Worm (Caenorhabditis elegans) whole organism, young adult: Measurements from ENCODE around the gene Y51H7C.1.

Experiments
- B0019.2 ChIP-seq: fragments of 200-800 bp; sonication (Bioruptor generic); conservative IDR thresholded peaks from 2 replicates; pipeline ENCODE4 v1.3.6; 2022; ENCODE audit warnings: missing genetic modification reagents, missing genetic modification characterization, missing compliant biosample characterization
- C17E4.6 ChIP-seq: fragments of 200-800 bp; sonication (Bioruptor generic); IDR thresholded peaks from 2 replicates; pipeline ENCODE4 v1.3.6; 2022; ENCODE audit warnings: missing genetic modification reagents, missing genetic modification characterization, missing compliant biosample characterization
- F55B11.4 ChIP-seq: sonication (generic microtip); optimal IDR thresholded peaks from 2 replicates; lab custom pipeline; 2016; ENCODE audit warnings: missing compliant biosample characterization, missing genetic modification characterization, borderline replicate concordance; ENCODE audit not compliant: insufficient read depth
- aptf-2 ChIP-seq: fragments of 200-800 bp; sonication (Bioruptor generic); conservative IDR thresholded peaks from 2 replicates; pipeline ENCODE4 v1.3.6; 2022; ENCODE audit warnings: missing genetic modification reagents, missing genetic modification characterization, missing compliant biosample characterization
- ceh-91 ChIP-seq: fragments of 200-800 bp; sonication (Bioruptor generic); IDR thresholded peaks from 2 replicates; pipeline ENCODE4 v1.3.6; 2022; ENCODE audit warnings: missing genetic modification reagents, missing genetic modification characterization, missing compliant biosample characterization
- egl-44 ChIP-seq: fragments of 200-800 bp; sonication (Bioruptor generic); IDR thresholded peaks from 2 replicates; pipeline ENCODE4 v1.3.6; 2022; ENCODE audit warnings: missing genetic modification reagents, missing genetic modification characterization, missing compliant biosample characterization
- him-1 ChIP-seq: sonication (generic microtip); optimal IDR thresholded peaks from 2 replicates; lab custom pipeline; 2016; ENCODE audit warnings: missing genotype, missing genetic modification reagents, missing genetic modification characterization, missing compliant biosample characterization
- hlh-12 ChIP-seq: sonication (generic microtip); optimal IDR thresholded peaks from 2 replicates; lab custom pipeline; 2016; ENCODE audit warnings: missing genetic modification characterization, missing compliant biosample characterization
- lag-1 ChIP-seq: fragments of 200-800 bp; sonication (Bioruptor generic); IDR thresholded peaks from 2 replicates; pipeline ENCODE4 v1.3.6; 2022; ENCODE audit warnings: missing genetic modification reagents, missing genetic modification characterization, missing compliant biosample characterization
- lir-1 ChIP-seq: fragments of 200-800 bp; sonication (Bioruptor generic); conservative IDR thresholded peaks from 2 replicates; pipeline ENCODE4 v1.3.6; 2022; ENCODE audit warnings: missing genetic modification reagents, missing genetic modification characterization, missing compliant biosample characterization
- madf-6 ChIP-seq: fragments of 200-800 bp; sonication (Bioruptor generic); IDR thresholded peaks from 2 replicates; pipeline ENCODE4 v1.3.6; 2022; ENCODE audit warnings: missing genetic modification reagents, missing genetic modification characterization, missing compliant biosample characterization
- mcd-1 ChIP-seq: fragments of 200-800 bp; sonication (Bioruptor generic); IDR thresholded peaks from 2 replicates; pipeline ENCODE4 v1.3.6; 2022; ENCODE audit warnings: missing genetic modification reagents, missing genetic modification characterization, missing compliant biosample characterization
- nfyb-1 ChIP-seq: fragments of 200-800 bp; sonication (Bioruptor generic); IDR thresholded peaks from 2 replicates; pipeline ENCODE4 v1.3.6; 2022; ENCODE audit warnings: missing genetic modification reagents, missing genetic modification characterization, missing compliant biosample characterization
- pha-4 ChIP-seq: fragments of 150-350 bp; sonication (generic microtip); optimal IDR thresholded peaks from 2 replicates; lab custom pipeline; 2014; ENCODE audit warnings: missing biosample characterization, missing genetic modification reagents, missing genetic modification characterization
- snpc-1.3 ChIP-seq: sonication (generic microtip); optimal IDR thresholded peaks from 2 replicates; lab custom pipeline; 2017; ENCODE audit warnings: missing genetic modification characterization, mild to moderate bottlenecking, missing compliant biosample characterization, antibody characterized with exemption, moderate library complexity, missing genotype, missing genetic modification reagents; ENCODE audit not compliant: insufficient read depth
- snpc-4 ChIP-seq, 5 experiments: fragments of 150-350 bp in 1 of 5; sonication (generic microtip) in 4 of 5; optimal IDR thresholded peaks; 2 replicates each; lab custom pipeline; 2014 to 2018; ENCODE audit warnings: missing genetic modification characterization in 5 of 5, missing biosample characterization in 3 of 5, antibody characterized with exemption in 2 of 5, mild to moderate bottlenecking in 2 of 5, missing compliant biosample characterization in 2 of 5, missing genotype in 2 of 5, moderate library complexity in 2 of 5, missing genetic modification reagents in 1 of 5
- tbp1 ChIP-seq: fragments of 200-800 bp; sonication (Bioruptor generic); optimal IDR thresholded peaks from 2 replicates; lab custom pipeline; 2018; ENCODE audit warnings: mild to moderate bottlenecking, missing genetic modification characterization, missing compliant biosample characterization
- tbx-9 ChIP-seq: sonication (generic microtip); optimal IDR thresholded peaks from 2 replicates; lab custom pipeline; 2016; ENCODE audit warnings: borderline replicate concordance, missing genetic modification characterization, inconsistent platforms, missing compliant biosample characterization
- tlf-1 ChIP-seq: fragments of 200-800 bp; sonication (Bioruptor generic); optimal IDR thresholded peaks from 2 replicates; lab custom pipeline; 2018; ENCODE audit warnings: mild to moderate bottlenecking, missing genetic modification characterization, missing compliant biosample characterization
- unc-62 ChIP-seq: fragments of 150-350 bp; optimal IDR thresholded peaks from 2 replicates; lab custom pipeline; 2014; ENCODE audit warnings: missing biosample characterization, missing genetic modification reagents, missing genetic modification characterization
- zfh-2 ChIP-seq: fragments of 200-800 bp; sonication (Bioruptor generic); conservative IDR thresholded peaks from 2 replicates; pipeline ENCODE4 v1.3.6; 2022; ENCODE audit warnings: missing genetic modification reagents, missing genetic modification characterization, missing compliant biosample characterization
- ztf-18 ChIP-seq: sonication (generic microtip); optimal IDR thresholded peaks from 2 replicates; lab custom pipeline; 2016; ENCODE audit warnings: missing genotype, mild to moderate bottlenecking, missing genetic modification characterization, missing compliant biosample characterization
- ztf-28 ChIP-seq: fragments of 200-800 bp; sonication (Bioruptor generic); IDR thresholded peaks from 2 replicates; pipeline ENCODE4 v1.3.6; 2022; ENCODE audit warnings: missing genetic modification reagents, missing genetic modification characterization, missing compliant biosample characterization

Y51H7C.1 gene

DNA sequence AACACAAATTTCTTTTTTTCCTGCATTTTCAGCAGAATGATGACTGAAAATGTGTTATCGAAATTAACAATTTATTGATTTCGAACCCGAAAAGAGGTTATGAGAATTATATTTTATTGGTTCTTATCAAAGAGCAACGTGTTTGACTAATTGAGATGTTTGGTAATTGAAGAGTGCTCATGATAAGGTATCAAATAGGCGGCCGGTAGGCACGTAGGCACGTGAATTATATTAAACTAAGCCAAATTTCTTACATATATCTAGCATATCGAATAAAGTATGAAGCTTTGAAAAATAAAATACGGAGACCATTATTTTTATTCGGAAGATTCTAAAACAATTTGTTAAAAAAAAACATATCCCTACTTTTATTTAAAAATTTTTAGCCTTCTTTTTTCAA, 49.8 kb downstream of the Y51H7C.1 start, which contains the start of gene math-45:
Gene math-45, minus strand, starts transcription at position 101 of the 400 bp plus-strand sequence.
- no peak for TF ChIP-seq ztf-18 (tag; lab: Kevin White, UChicago)
- TF ChIP-seq tlf-1 (GFP tag; lab: Kevin White, UChicago), result no peak
- no peak for TF ChIP-seq lir-1 (GFP tag; lab: Robert Waterston, UW)
- no peak for TF ChIP-seq ztf-28 (GFP tag; lab: Robert Waterston, UW)
- no peak for TF ChIP-seq ceh-91 (GFP tag; lab: Robert Waterston, UW)
- TF ChIP-seq lag-1 (GFP tag; lab: Robert Waterston, UW), result no peak
- no peak for TF ChIP-seq zfh-2 (GFP tag; lab: Robert Waterston, UW)
- TF ChIP-seq tbx-9, result no peak
- TF ChIP-seq hlh-12 (tag; lab: Kevin White, UChicago), result no peak
- TF ChIP-seq aptf-2 (GFP tag; lab: Robert Waterston, UW), result no peak

DNA sequence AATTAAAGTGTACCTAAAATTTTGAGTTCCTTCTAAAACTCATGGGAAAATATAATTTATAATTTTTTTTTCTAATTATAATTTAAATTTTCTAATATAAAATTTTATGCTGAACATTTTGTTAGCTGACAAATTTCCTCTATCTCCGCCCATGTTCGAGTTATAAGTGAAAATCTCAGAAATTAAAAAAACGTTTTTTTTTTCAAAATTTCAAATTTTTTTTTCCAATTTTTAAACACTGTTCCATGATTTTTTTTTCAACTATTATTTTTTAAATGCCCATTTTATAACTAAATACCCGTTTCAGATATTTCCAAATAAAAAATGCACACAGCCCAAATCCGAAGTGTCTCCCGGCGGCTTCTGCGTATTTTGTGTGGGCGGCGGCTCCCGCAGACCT, 51.4 kb downstream of the Y51H7C.1 start, which contains the start of gene Y51H7BR.8:
Gene Y51H7BR.8, plus strand, starts transcription at position 301 of the 400 bp plus-strand sequence.
- TF ChIP-seq F55B11.4 (tag; lab: Kevin White, UChicago) (no peak), B0019.2 (GFP tag; lab: Robert Waterston, UW) (no peak), mcd-1 (GFP tag; lab: Robert Waterston, UW) (no peak), nfyb-1 (GFP tag; lab: Robert Waterston, UW) (no peak), snpc-1.3 (tag; lab: Kevin White, UChicago) (no peak), madf-6 (GFP tag; lab: Robert Waterston, UW) (no peak), C17E4.6 (no peak), snpc-4 (GFP tag; optimal IDR thresholded peaks at IDR 0.05; lab: Kevin White, UChicago) (no peak), snpc-4 (tag; optimal IDR thresholded peaks at IDR 0.05; lab: Kevin White, UChicago) (no peak), pha-4 (tag; lab: Kevin White, UChicago) (no peak), egl-44 (GFP tag; lab: Robert Waterston, UW) (no peak), him-1 (tag; lab: Kevin White, UChicago) (no peak), tbp1 (GFP tag; lab: Kevin White, UChicago) (no peak), unc-62 (GFP tag; lab: Kevin White, UChicago) (no peak), tbx-9 (no peak)
